Worm (Caenorhabditis elegans): ENCODE data around the gene str-236.

DNA sequence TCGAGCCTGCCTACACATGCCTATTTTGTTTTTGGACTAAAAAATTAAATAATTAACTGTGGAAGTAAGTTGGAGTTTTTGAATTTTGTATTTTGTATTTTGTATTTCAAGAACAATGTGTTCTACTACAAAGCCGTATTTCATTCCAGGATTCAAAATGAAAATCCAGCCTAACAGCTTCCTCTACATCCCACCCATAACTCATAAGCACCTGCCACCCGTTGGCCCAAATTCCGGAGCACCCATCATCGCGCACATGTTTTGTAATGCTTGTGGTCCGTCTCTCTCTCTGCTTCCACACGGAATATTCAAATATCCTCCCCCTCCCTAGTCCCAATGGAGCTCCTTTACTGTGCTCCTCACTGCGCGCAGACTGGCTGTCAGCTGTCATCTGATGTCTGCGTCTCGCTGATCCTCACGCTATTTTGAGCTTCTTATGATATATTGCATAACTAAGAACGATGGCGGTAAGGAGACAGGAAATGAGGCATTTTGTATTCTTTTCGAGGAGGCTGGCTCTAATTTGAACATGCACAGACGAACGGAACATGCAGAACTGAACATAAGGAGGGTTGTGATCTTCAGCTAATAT lies 47.7 kb upstream of the str-236 start:
- TF ChIP-seq ama-1 (optimal IDR thresholded peaks at IDR 0.05) (no peak), ceh-36 (tag; optimal IDR thresholded peaks at IDR 0.05) (peak; percentile 22), aly-1 (tag; optimal IDR thresholded peaks at IDR 0.05) (no peak), F13C5.2 (tag; optimal IDR thresholded peaks at IDR 0.05) (no peak), ceh-13 (GFP tag; optimal IDR thresholded peaks at IDR 0.05) (no peak), hmbx-1 (tag; optimal IDR thresholded peaks at IDR 0.05) (no peak), scrt-1 (GFP tag; IDR thresholded peaks at IDR 0.05) (no peak), tbx-37 (GFP tag; conservative IDR thresholded peaks at IDR 0.05) (no peak), tbx-11 (GFP tag; IDR thresholded peaks at IDR 0.05) (no peak), B0310.2 (tag; optimal IDR thresholded peaks at IDR 0.05) (no peak), sea-1 (GFP tag; conservative IDR thresholded peaks at IDR 0.05) (no peak)

All from whole organism, early embryonic.